Worm (Caenorhabditis elegans): ENCODE results near the gene T22B7.7.
A peak's percentile ranks its signal among the peaks of the same experiment; 100 is the strongest.

DNA sequence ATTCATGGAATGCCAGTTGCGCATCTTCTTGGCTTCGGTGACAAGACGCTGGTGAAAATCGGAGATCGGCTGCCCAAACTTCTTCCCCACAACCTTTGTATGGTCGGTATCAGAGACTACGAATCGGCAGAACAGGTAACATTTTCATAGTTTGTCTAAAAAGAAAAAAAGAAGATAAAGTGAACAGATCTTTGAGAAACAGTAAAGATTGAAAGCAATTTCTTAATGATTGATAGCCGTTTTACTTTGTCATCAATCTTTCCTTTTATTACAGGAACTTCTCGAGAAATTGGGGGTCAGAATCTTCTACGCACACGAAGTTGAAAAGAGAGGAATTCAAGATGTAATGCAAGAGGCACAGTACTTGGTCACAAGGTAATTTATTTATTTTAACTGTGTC lies 22.9 kb downstream of the T22B7.7 start:
- peak; percentile 9 for TF ChIP-seq hlh-30 (tag; optimal IDR thresholded peaks at IDR 0.05; ENCODE audit: insufficient read depth)
- TF ChIP-seq madf-9 (GFP tag; conservative IDR thresholded peaks at IDR 0.05): no peak
- TF ChIP-seq nhr-25 (tag; optimal IDR thresholded peaks at IDR 0.05; ENCODE audit: borderline replicate concordance, insufficient read depth): peak; percentile 22
- no peak for TF ChIP-seq nhr-42 (GFP tag; IDR thresholded peaks at IDR 0.05)
- no peak for TF ChIP-seq lin-13 (GFP tag; optimal IDR thresholded peaks at IDR 0.05)
- TF ChIP-seq php-3 (GFP tag; IDR thresholded peaks at IDR 0.05): no peak
- TF ChIP-seq dpl-1 (GFP tag; optimal IDR thresholded peaks at IDR 0.05): no peak
- no peak for TF ChIP-seq zag-1 (tag; optimal IDR thresholded peaks at IDR 0.05)
- TF ChIP-seq set-16 (GFP tag; IDR thresholded peaks at IDR 0.05): no peak

Measured in whole organism, L4 larva.